Fruit fly (Drosophila melanogaster): Measurements from ENCODE around the gene Ir68a.

Gene Ir68a

DNA sequence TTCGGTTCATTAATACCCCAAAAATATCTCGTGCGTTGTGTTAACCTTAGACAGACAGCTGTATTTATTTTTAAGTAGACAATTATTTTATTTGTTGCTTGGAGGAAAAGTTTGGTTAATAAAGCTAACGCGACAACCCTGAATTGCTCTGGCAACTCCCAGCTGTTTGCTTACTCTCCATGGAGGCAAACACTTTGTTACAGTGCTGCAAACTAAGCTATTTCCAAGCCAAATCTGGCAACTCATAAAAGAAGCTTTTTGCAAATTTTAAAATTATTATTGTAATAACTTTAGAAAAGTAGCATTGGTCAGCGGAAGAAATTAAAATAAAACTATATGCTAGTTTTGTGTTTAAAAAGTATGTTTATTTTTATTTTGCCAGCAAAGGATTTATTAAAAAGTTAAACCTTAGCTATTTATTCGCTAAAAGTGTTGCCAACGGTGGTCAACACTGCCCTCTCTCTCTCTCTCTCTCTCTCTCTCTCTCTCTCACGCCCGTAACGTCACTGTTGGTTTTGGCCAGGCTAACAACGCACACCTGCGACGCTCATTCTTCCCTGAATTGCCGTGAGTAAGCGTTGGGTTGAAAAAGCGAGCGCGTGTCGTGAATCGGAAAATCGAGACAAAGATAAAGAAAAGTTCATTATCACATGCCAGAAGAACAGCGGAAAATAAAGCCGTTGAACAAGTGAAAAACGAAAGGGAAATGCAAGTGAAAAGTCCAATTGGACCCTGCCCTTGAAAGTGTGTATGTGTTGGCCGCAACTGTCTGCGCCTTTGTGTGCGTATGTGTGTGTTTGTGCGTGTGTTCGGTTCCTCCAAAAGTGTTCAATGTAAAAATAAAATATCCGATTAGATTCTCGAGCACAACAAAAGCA, 20.5 kb downstream of the Ir68a start (continued):
- peak; percentile 62 for TF ChIP-seq Ets97D (GFP tag; optimal IDR thresholded peaks at IDR 0.05)
- TF ChIP-seq dm (GFP tag; optimal IDR thresholded peaks at IDR 0.05) = peak; percentile 9
- peak; percentile 90 for TF ChIP-seq CG7372 (GFP tag; IDR thresholded peaks at IDR 0.05)
- TF ChIP-seq row (GFP tag; IDR thresholded peaks at IDR 0.05) = peak; percentile 99
- TF ChIP-seq unc-4 (GFP tag; IDR thresholded peaks at IDR 0.05; ENCODE audit: partially characterized antibody) = no peak
- peak; percentile 91 for TF ChIP-seq lbe (GFP tag; optimal IDR thresholded peaks at IDR 0.05)
- TF ChIP-seq pho (GFP tag; optimal IDR thresholded peaks at IDR 0.05) = peak; percentile 93
- no peak for TF ChIP-seq CG16813 (GFP tag; IDR thresholded peaks at IDR 0.05; ENCODE audit: partially characterized antibody)
- TF ChIP-seq bbx (GFP tag; IDR thresholded peaks at IDR 0.05; ENCODE audit: partially characterized antibody) = no peak
- TF ChIP-seq CG10274 (GFP tag; optimal IDR thresholded peaks at IDR 0.05) = peak; percentile 67
- no peak for TF ChIP-seq Hr39 (optimal IDR thresholded peaks at IDR 0.05)
- TF ChIP-seq ac (GFP tag; optimal IDR thresholded peaks at IDR 0.05) = no peak
- peak; percentile 69 for TF ChIP-seq Adf1 (GFP tag; IDR thresholded peaks at IDR 0.05)
- peak; percentile 88 for TF ChIP-seq repo (GFP tag; optimal IDR thresholded peaks at IDR 0.05)
- peak; percentile 75 for TF ChIP-seq CG1602 (GFP tag; optimal IDR thresholded peaks at IDR 0.05)
- TF ChIP-seq CG14965 (GFP tag; optimal IDR thresholded peaks at IDR 0.05; ENCODE audit: borderline replicate concordance) = peak; percentile 65
- TF ChIP-seq Aef1 (GFP tag; IDR thresholded peaks at IDR 0.05) = peak; percentile 86
- TF ChIP-seq CG14441 (GFP tag; IDR thresholded peaks at IDR 0.05) = peak; percentile 95
- TF ChIP-seq CG11504 (tag; optimal IDR thresholded peaks at IDR 0.05) = peak; percentile 86
- peak; percentile 77 for TF ChIP-seq crc (GFP tag; optimal IDR thresholded peaks at IDR 0.05)
- peak; percentile 48 for TF ChIP-seq CG11723 (GFP tag; optimal IDR thresholded peaks at IDR 0.05)
- peak; percentile 88 for TF ChIP-seq CG8924 (tag; optimal IDR thresholded peaks at IDR 0.05)
- TF ChIP-seq rib (GFP tag; IDR thresholded peaks at IDR 0.05) = peak; percentile 96
- peak; percentile 84 for TF ChIP-seq D (optimal IDR thresholded peaks at IDR 0.05)
- peak; percentile 65 for TF ChIP-seq D (GFP tag; optimal IDR thresholded peaks at IDR 0.05)
- peak; percentile 89 for TF ChIP-seq CG12659 (GFP tag; optimal IDR thresholded peaks at IDR 0.05)
- TF ChIP-seq Atf-2 (GFP tag; optimal IDR thresholded peaks at IDR 0.05) = peak; percentile 78
- TF ChIP-seq Dip3 (GFP tag; optimal IDR thresholded peaks at IDR 0.05) = peak; percentile 88
- TF ChIP-seq lilli (GFP tag; optimal IDR thresholded peaks at IDR 0.05) = peak; percentile 96
- peak; percentile 70 for TF ChIP-seq CG30431 (GFP tag; optimal IDR thresholded peaks at IDR 0.05)
- TF ChIP-seq gcm (GFP tag; optimal IDR thresholded peaks at IDR 0.05) = peak; percentile 82
- TF ChIP-seq CG4282 (GFP tag; optimal IDR thresholded peaks at IDR 0.05) = peak; percentile 30
- TF ChIP-seq unpg (GFP tag; optimal IDR thresholded peaks at IDR 0.05) = peak; percentile 93
- peak; percentile 70 for TF ChIP-seq sens-2 (GFP tag; IDR thresholded peaks at IDR 0.05)
- no peak for TF ChIP-seq zf30C (GFP tag; optimal IDR thresholded peaks at IDR 0.05)
- peak; percentile 98 for TF ChIP-seq sens (GFP tag)
- TF ChIP-seq CG17802 (tag; optimal IDR thresholded peaks at IDR 0.05) = peak; percentile 57
- TF ChIP-seq Dll (GFP tag; IDR thresholded peaks at IDR 0.05; ENCODE audit: partially characterized antibody) = peak; percentile 52; the same call in 3 of the 4 replicates
- peak; percentile 62 for TF ChIP-seq zen (tag; optimal IDR thresholded peaks at IDR 0.05)
- peak; percentile 94 for TF ChIP-seq tgo (GFP tag; IDR thresholded peaks at IDR 0.05)
- peak; percentile 82 for TF ChIP-seq tap (tag; optimal IDR thresholded peaks at IDR 0.05)
- peak; percentile 48 for TF ChIP-seq Nf-YB (GFP tag; optimal IDR thresholded peaks at IDR 0.05)
- TF ChIP-seq Side (GFP tag; optimal IDR thresholded peaks at IDR 0.05) = peak; percentile 85
- peak; percentile 90 for TF ChIP-seq CG1647 (GFP tag; optimal IDR thresholded peaks at IDR 0.05)
- peak; percentile 90 for TF ChIP-seq CG5953 (GFP tag; IDR thresholded peaks at IDR 0.05)
- peak; percentile 74 for TF ChIP-seq CG34376 (GFP tag; optimal IDR thresholded peaks at IDR 0.05)
- peak; percentile 64 for TF ChIP-seq gcm2 (GFP tag; optimal IDR thresholded peaks at IDR 0.05)
- TF ChIP-seq CG10431 (GFP tag; optimal IDR thresholded peaks at IDR 0.05) = peak; percentile 56
- peak; percentile 83 for TF ChIP-seq slp2 (GFP tag; optimal IDR thresholded peaks at IDR 0.05)
- TF ChIP-seq shn (GFP tag; optimal IDR thresholded peaks at IDR 0.05) = peak; percentile 79

Measured in whole organism, embryonic.